Fruit fly (Drosophila melanogaster): ENCODE measurements around the gene Larp4B.

Larp4B gene

dm6 chr3L:3194059-3194458 lies 30.6 kb upstream of the Larp4B start:
- TF ChIP-seq dm (GFP tag; optimal IDR thresholded peaks at IDR 0.05), result no peak
- peak; percentile 87 for TF ChIP-seq Chrac-16 (GFP tag; optimal IDR thresholded peaks at IDR 0.05)
- peak; percentile 90 for TF ChIP-seq CG14667 (GFP tag; IDR thresholded peaks at IDR 0.05)
- peak; percentile 67 for TF ChIP-seq CG4854 (GFP tag; optimal IDR thresholded peaks at IDR 0.05)
- TF ChIP-seq CG33213 (GFP tag; optimal IDR thresholded peaks at IDR 0.05), result peak; percentile 57
- peak; percentile 55 for TF ChIP-seq Pdp1 (GFP tag; optimal IDR thresholded peaks at IDR 0.05)
- TF ChIP-seq CG9727 (GFP tag; optimal IDR thresholded peaks at IDR 0.05), result peak; percentile 94
- peak; percentile 61 for TF ChIP-seq CG4617 (GFP tag; optimal IDR thresholded peaks at IDR 0.05; ENCODE audit: borderline replicate concordance)
- peak; percentile 84 for TF ChIP-seq CG9437 (GFP tag; optimal IDR thresholded peaks at IDR 0.05)
- peak; percentile 86 for TF ChIP-seq Gsc (GFP tag; IDR thresholded peaks at IDR 0.05)
- peak; percentile 86 for TF ChIP-seq CG18476 (GFP tag; optimal IDR thresholded peaks at IDR 0.05)
- TF ChIP-seq trh (GFP tag; optimal IDR thresholded peaks at IDR 0.05), result peak; percentile 68
- peak; percentile 95 for TF ChIP-seq Ptx1 (GFP tag; IDR thresholded peaks at IDR 0.05)
- no peak for TF ChIP-seq amos (GFP tag; IDR thresholded peaks at IDR 0.05; ENCODE audit: partially characterized antibody)
- peak; percentile 97 for TF ChIP-seq Xrp1 (GFP tag; IDR thresholded peaks at IDR 0.05)
- peak; percentile 90 for TF ChIP-seq rib (GFP tag; IDR thresholded peaks at IDR 0.05)
- peak in 1 of 2 experiments; percentile 91 for TF ChIP-seq Eip74EF (GFP tag; optimal IDR thresholded peaks at IDR 0.05)
- TF ChIP-seq CG9797 (GFP tag; optimal IDR thresholded peaks at IDR 0.05), result peak; percentile 30
- peak; percentile 96 for TF ChIP-seq Awh (GFP tag; IDR thresholded peaks at IDR 0.05)
- TF ChIP-seq croc (GFP tag; conservative IDR thresholded peaks at IDR 0.05), result peak; percentile 88
- peak; percentile 95 for TF ChIP-seq CG11504 (tag; optimal IDR thresholded peaks at IDR 0.05)
- peak; percentile 96 for TF ChIP-seq dmrt99B (tag; optimal IDR thresholded peaks at IDR 0.05)
- peak; percentile 50 for TF ChIP-seq slp2 (GFP tag; optimal IDR thresholded peaks at IDR 0.05)
- TF ChIP-seq fd3F (GFP tag; optimal IDR thresholded peaks at IDR 0.05), result peak; percentile 91
- TF ChIP-seq Stat92E (GFP tag; optimal IDR thresholded peaks at IDR 0.05), result no peak
- peak; percentile 94 for TF ChIP-seq CG14014 (GFP tag; IDR thresholded peaks at IDR 0.05)
- TF ChIP-seq CG15011 (GFP tag; optimal IDR thresholded peaks at IDR 0.05), result peak; percentile 83
- TF ChIP-seq CG3065 (GFP tag; optimal IDR thresholded peaks at IDR 0.05), result peak; percentile 63
- TF ChIP-seq CrebB (tag; optimal IDR thresholded peaks at IDR 0.05), result peak; percentile 79
- no peak for TF ChIP-seq CG3163 (GFP tag; optimal IDR thresholded peaks at IDR 0.05)
- peak; percentile 62 for TF ChIP-seq nom (GFP tag; optimal IDR thresholded peaks at IDR 0.05)
- TF ChIP-seq sim (GFP tag; IDR thresholded peaks at IDR 0.05), result peak; percentile 92
- TF ChIP-seq usp (GFP tag; optimal IDR thresholded peaks at IDR 0.05), result no peak
- no peak for TF ChIP-seq Opbp (GFP tag; IDR thresholded peaks at IDR 0.05; ENCODE audit: partially characterized antibody)
- TF ChIP-seq Side (GFP tag; optimal IDR thresholded peaks at IDR 0.05), result peak; percentile 41
- TF ChIP-seq slou (GFP tag; optimal IDR thresholded peaks at IDR 0.05), result no peak
- peak; percentile 48 for TF ChIP-seq HLH54F (GFP tag; optimal IDR thresholded peaks at IDR 0.05)
- peak; percentile 50 for TF ChIP-seq CG7928 (GFP tag; optimal IDR thresholded peaks at IDR 0.05)
- TF ChIP-seq CHES-1-like (GFP tag; optimal IDR thresholded peaks at IDR 0.05), result peak; percentile 11
- peak; percentile 90 for TF ChIP-seq CG32767 (GFP tag; IDR thresholded peaks at IDR 0.05)
- peak in 1 of 2 experiments; percentile 11 for TF ChIP-seq insv (GFP tag; optimal IDR thresholded peaks at IDR 0.05)
- TF ChIP-seq Dref (GFP tag; IDR thresholded peaks at IDR 0.05), result no peak
- peak; percentile 89 for TF ChIP-seq Spps (tag; optimal IDR thresholded peaks at IDR 0.05)
- TF ChIP-seq Blimp-1 (GFP tag; optimal IDR thresholded peaks at IDR 0.05), result peak; percentile 90
- no peak for TF ChIP-seq emc (GFP tag; optimal IDR thresholded peaks at IDR 0.05)
- TF ChIP-seq CG31388 (GFP tag; optimal IDR thresholded peaks at IDR 0.05), result peak; percentile 64
- peak; percentile 91 for TF ChIP-seq Ssrp (tag; optimal IDR thresholded peaks at IDR 0.05)
- TF ChIP-seq CG9932 (GFP tag; IDR thresholded peaks at IDR 0.05), result peak; percentile 81
- TF ChIP-seq Elba2 (GFP tag; optimal IDR thresholded peaks at IDR 0.05), result peak; percentile 55
- no peak for TF ChIP-seq CG14965 (GFP tag; optimal IDR thresholded peaks at IDR 0.05; ENCODE audit: borderline replicate concordance)
- peak; percentile 85 for TF ChIP-seq danr (GFP tag; IDR thresholded peaks at IDR 0.05)

Measured in whole organism, embryonic.